Worm (Caenorhabditis elegans) whole organism, mixed stage, embryonic: ENCODE measurements around the gene set-31.

Source experiments
- M03D4.4 ChIP-seq: sonication (generic microtip); optimal IDR thresholded peaks from 2 replicates; lab custom pipeline; 2017; ENCODE audit warnings: mild to moderate bottlenecking, missing genetic modification characterization, missing compliant biosample characterization
- blmp-1 ChIP-seq: fragments of 150-350 bp; optimal IDR thresholded peaks from 2 replicates; lab custom pipeline; 2014; ENCODE audit warnings: missing biosample characterization, missing genetic modification characterization
- ceh-39 ChIP-seq: fragments of 150-350 bp; optimal IDR thresholded peaks from 2 replicates; lab custom pipeline; 2014; ENCODE audit warnings: missing biosample characterization, missing genetic modification characterization
- ceh-83 ChIP-seq: fragments of 200-800 bp; sonication (Bioruptor generic); optimal IDR thresholded peaks from 2 replicates; lab custom pipeline; 2018; ENCODE audit warnings: mild to moderate bottlenecking, missing genetic modification characterization, missing compliant biosample characterization
- ces-1 ChIP-seq: fragments of 150-350 bp; optimal IDR thresholded peaks from 2 replicates; lab custom pipeline; 2014; ENCODE audit warnings: missing biosample characterization, missing genetic modification reagents, missing genetic modification characterization
- cnd-1 ChIP-seq: fragments of 200-800 bp; sonication (Bioruptor generic); optimal IDR thresholded peaks from 2 replicates; lab custom pipeline; 2018; ENCODE audit warnings: mild to moderate bottlenecking, missing genetic modification characterization, missing compliant biosample characterization
- drap-1 ChIP-seq: fragments of 200-800 bp; sonication (Bioruptor generic); optimal IDR thresholded peaks from 3 replicates; lab custom pipeline; 2018; ENCODE audit warnings: mild to moderate bottlenecking, missing genetic modification characterization, missing compliant biosample characterization
- elt-3 ChIP-seq: fragments of 150-350 bp; optimal IDR thresholded peaks from 2 replicates; lab custom pipeline; 2014; ENCODE audit warnings: missing biosample characterization, missing genetic modification characterization
- flh-1 ChIP-seq: fragments of 200-800 bp; sonication (Bioruptor generic); optimal IDR thresholded peaks from 2 replicates; lab custom pipeline; 2018; ENCODE audit warnings: mild to moderate bottlenecking, missing genetic modification characterization, moderate library complexity, missing compliant biosample characterization
- hlh-1 ChIP-seq: fragments of 150-350 bp; optimal IDR thresholded peaks from 2 replicates; lab custom pipeline; 2014; ENCODE audit warnings: missing biosample characterization, missing genetic modification reagents, missing genetic modification characterization
- lin-13 ChIP-seq: fragments of 150-350 bp; optimal IDR thresholded peaks from 2 replicates; lab custom pipeline; 2014; ENCODE audit warnings: missing biosample characterization, missing genetic modification characterization
- lin-32 ChIP-seq: fragments of 200-800 bp; sonication (Bioruptor generic); optimal IDR thresholded peaks from 2 replicates; lab custom pipeline; 2018; ENCODE audit warnings: mild to moderate bottlenecking, missing genetic modification characterization, missing compliant biosample characterization
- mab-5 ChIP-seq: fragments of 150-350 bp; optimal IDR thresholded peaks from 2 replicates; lab custom pipeline; 2014; ENCODE audit warnings: missing biosample characterization, missing genetic modification characterization
- mep-1 ChIP-seq: fragments of 150-350 bp; optimal IDR thresholded peaks from 2 replicates; lab custom pipeline; 2017; ENCODE audit warnings: missing biosample characterization, missing genetic modification reagents, missing genetic modification characterization, inconsistent platforms
- mls-2 ChIP-seq: sonication (generic microtip); optimal IDR thresholded peaks from 2 replicates; lab custom pipeline; 2016; ENCODE audit warnings: mild to moderate bottlenecking, missing genetic modification characterization, moderate library complexity, missing compliant biosample characterization
- nhr-2 ChIP-seq: fragments of 150-350 bp; optimal IDR thresholded peaks from 2 replicates; lab custom pipeline; 2014; ENCODE audit warnings: missing biosample characterization, missing genetic modification characterization
- nhr-237 ChIP-seq: fragments of 150-350 bp; optimal IDR thresholded peaks from 2 replicates; lab custom pipeline; 2014; ENCODE audit warnings: missing biosample characterization, missing genetic modification characterization
- pha-4 ChIP-seq: fragments of 150-350 bp; optimal IDR thresholded peaks from 2 replicates; lab custom pipeline; 2018; ENCODE audit warnings: missing biosample characterization, missing genetic modification reagents, missing genetic modification characterization
- sem-2 ChIP-seq: fragments of 200-800 bp; sonication (Bioruptor generic); optimal IDR thresholded peaks from 2 replicates; lab custom pipeline; 2018; ENCODE audit warnings: mild to moderate bottlenecking, missing genetic modification characterization, missing compliant biosample characterization
- snpc-4 ChIP-seq: fragments of 150-350 bp; optimal IDR thresholded peaks from 2 replicates; lab custom pipeline; 2014; ENCODE audit warnings: missing biosample characterization, missing genetic modification characterization
- sptf-1 ChIP-seq: sonication (generic microtip); optimal IDR thresholded peaks from 2 replicates; lab custom pipeline; 2017; ENCODE audit warnings: mild to moderate bottlenecking, missing genetic modification characterization, moderate library complexity, missing compliant biosample characterization
- tbx-8 ChIP-seq: fragments of 200-800 bp; sonication (Bioruptor generic); optimal IDR thresholded peaks from 2 replicates; lab custom pipeline; 2018; ENCODE audit warnings: mild to moderate bottlenecking, missing genetic modification characterization, moderate library complexity, missing compliant biosample characterization
- unc-120 ChIP-seq: sonication (generic microtip); optimal IDR thresholded peaks from 2 replicates; lab custom pipeline; 2017; ENCODE audit warnings: missing genetic modification characterization, missing compliant biosample characterization; ENCODE audit not compliant: poor library complexity, severe bottlenecking
- unc-39 ChIP-seq: fragments of 150-350 bp; optimal IDR thresholded peaks from 2 replicates; lab custom pipeline; 2014; ENCODE audit warnings: missing biosample characterization, missing genetic modification characterization
- zip-8 ChIP-seq: fragments of 150-350 bp; optimal IDR thresholded peaks from 2 replicates; lab custom pipeline; 2014; ENCODE audit warnings: missing biosample characterization, missing genetic modification characterization
- ztf-11 ChIP-seq: fragments of 150-350 bp; optimal IDR thresholded peaks from 2 replicates; lab custom pipeline; 2014; ENCODE audit warnings: missing biosample characterization, missing genetic modification characterization

Gene set-31

ce11 chrV:14436195-14436594 is 18.5 kb downstream of the set-31 start:
- TF ChIP-seq nhr-2 (tag; lab: Kevin White, UChicago): peak; percentile 65
- TF ChIP-seq unc-120 (tag; lab: Kevin White, UChicago): no peak

- TF ChIP-seq nhr-2 (tag; lab: Kevin White, UChicago) (peak; percentile 53), zip-8 (peak; percentile 51), unc-39 (tag; lab: Kevin White, UChicago) (no peak), mep-1 (tag; lab: Kevin White, UChicago) (no peak), blmp-1 (no peak)
- TF ChIP-seq, all 35 proteins: peak for 2
These were observed 19.7 kb downstream of the set-31 start for ce11 chrV:14437355-14437754.

ce11 chrV:14438099-14438739 is 20.5 kb downstream of the set-31 start:
- peak; percentile 17 for TF ChIP-seq nhr-2 (tag; lab: Kevin White, UChicago)
- no peak for TF ChIP-seq mep-1 (tag; lab: Kevin White, UChicago)
- no peak for TF ChIP-seq mab-5 (tag; lab: Kevin White, UChicago)
- no peak for TF ChIP-seq flh-1 (GFP tag; lab: Kevin White, UChicago)
- no peak for TF ChIP-seq unc-39 (tag; lab: Kevin White, UChicago)
- no peak for TF ChIP-seq sptf-1 (tag; lab: Kevin White, UChicago)
- TF ChIP-seq ceh-83 (GFP tag; lab: Kevin White, UChicago): no peak
- TF ChIP-seq lin-32 (GFP tag; lab: Kevin White, UChicago): peak; percentile 97
- TF ChIP-seq sem-2 (GFP tag; lab: Kevin White, UChicago): no peak

ce11 chrV:14439236-14439635 is 21.5 kb downstream of the set-31 start:
- TF ChIP-seq lin-13 (tag; lab: Kevin White, UChicago): no peak
- TF ChIP-seq snpc-4 (tag; lab: Kevin White, UChicago): no peak
- no peak for TF ChIP-seq cnd-1 (tag; lab: Kevin White, UChicago)
- no peak for TF ChIP-seq ces-1 (GFP tag; lab: Kevin White, UChicago)
- no peak for TF ChIP-seq lin-32 (GFP tag; lab: Kevin White, UChicago)
- TF ChIP-seq ztf-11 (tag; lab: Kevin White, UChicago): no peak
- no peak for TF ChIP-seq ceh-39 (tag; lab: Kevin White, UChicago)

- no peak for TF ChIP-seq ztf-11 (tag; lab: Kevin White, UChicago)
- no peak for TF ChIP-seq unc-120 (tag; lab: Kevin White, UChicago)
- no peak for TF ChIP-seq pha-4
- TF ChIP-seq M03D4.4 (tag; lab: Kevin White, UChicago): no peak
- TF ChIP-seq cnd-1 (tag; lab: Kevin White, UChicago): no peak
- no peak for TF ChIP-seq sptf-1 (tag; lab: Kevin White, UChicago)
- no peak for TF ChIP-seq mls-2 (tag; lab: Kevin White, UChicago)
- no peak for TF ChIP-seq tbx-8
- TF ChIP-seq elt-3 (tag; lab: Kevin White, UChicago): no peak
- TF ChIP-seq lin-32 (GFP tag; lab: Kevin White, UChicago): no peak
- TF ChIP-seq nhr-2 (tag; lab: Kevin White, UChicago): no peak
- TF ChIP-seq ces-1 (GFP tag; lab: Kevin White, UChicago): no peak
- no peak for TF ChIP-seq nhr-237 (tag; lab: Kevin White, UChicago)
- no peak for TF ChIP-seq drap-1 (GFP tag; lab: Kevin White, UChicago)
- TF ChIP-seq snpc-4 (tag; lab: Kevin White, UChicago): no peak
- no peak for TF ChIP-seq hlh-1 (tag; lab: Kevin White, UChicago)
- TF ChIP-seq flh-1 (GFP tag; lab: Kevin White, UChicago): no peak
- no peak for TF ChIP-seq mep-1 (tag; lab: Kevin White, UChicago)
These were observed 23.1 kb downstream of the set-31 start, which contains the start of gene F23B12.4 for ce11 chrV:14440841-14441240. Gene F23B12.4, plus strand, starts transcription at chrV:14441141.

- TF ChIP-seq cnd-1 (tag; lab: Kevin White, UChicago): peak; percentile 16
- TF ChIP-seq, all 35 proteins: peak for 1; not testable (repeated sequence) for 34
These were observed 25.8 kb downstream of the set-31 start for ce11 chrV:14443471-14444015.
